Worm (Caenorhabditis elegans) whole organism, L1 larva: ENCODE results near the gene arrd-7.

ENCODE experiments used
- C04F5.9 ChIP-seq: sonication (generic microtip); optimal IDR thresholded peaks from 2 replicates; lab custom pipeline; 2016; ENCODE audit warnings: missing genetic modification characterization, missing compliant biosample characterization
- alr-1 ChIP-seq: fragments of 200-800 bp; sonication (Bioruptor generic); optimal IDR thresholded peaks from 2 replicates; lab custom pipeline; 2018; ENCODE audit warnings: borderline replicate concordance, mild to moderate bottlenecking, missing genetic modification characterization, missing compliant biosample characterization
- aly-2 ChIP-seq: fragments of 150-350 bp; optimal IDR thresholded peaks from 2 replicates; lab custom pipeline; 2014; ENCODE audit warnings: missing biosample characterization, missing genetic modification characterization
- ceh-63 ChIP-seq: fragments of 200-800 bp; sonication (Bioruptor generic); optimal IDR thresholded peaks from 2 replicates; lab custom pipeline; 2018; ENCODE audit warnings: mild to moderate bottlenecking, missing genetic modification characterization, missing compliant biosample characterization
- ceh-82 ChIP-seq, 3 experiments: fragments of 150-350 bp in 1 of 3; sonication (generic microtip) in 2 of 3; optimal IDR thresholded peaks; 2 replicates each; lab custom pipeline; 2014 to 2017; ENCODE audit warnings: missing biosample characterization in 3 of 3, missing genetic modification characterization in 3 of 3
- ces-1 ChIP-seq: fragments of 150-350 bp; optimal IDR thresholded peaks from 2 replicates; lab custom pipeline; 2014; ENCODE audit warnings: missing biosample characterization, missing genetic modification reagents, missing genetic modification characterization
- dsc-1 ChIP-seq: sonication (generic microtip); optimal IDR thresholded peaks from 2 replicates; lab custom pipeline; 2016; ENCODE audit warnings: mild to moderate bottlenecking, missing genetic modification characterization, missing compliant biosample characterization
- efl-1 ChIP-seq, 4 experiments: fragments of 150-350 bp; optimal IDR thresholded peaks in 3 of 4; peaks in 1 of 4; 1 replicate in 1 of 4; 2 replicates in 3 of 4; lab custom pipeline; 2014; ENCODE audit warnings: missing biosample characterization in 2 of 4, missing genetic modification characterization in 2 of 4, missing genetic modification reagents in 2 of 4
- egl-27 ChIP-seq, 2 experiments: fragments of 150-350 bp in 1 of 2; sonication (generic microtip); optimal IDR thresholded peaks; 3 replicates each; lab custom pipeline; 2017 to 2018; ENCODE audit warnings: missing biosample characterization in 2 of 2, missing genetic modification characterization in 2 of 2, missing genetic modification reagents in 2 of 2
- elt-2 ChIP-seq: sonication (generic microtip); optimal IDR thresholded peaks from 2 replicates; lab custom pipeline; 2016; ENCODE audit warnings: missing genetic modification characterization, mild to moderate bottlenecking, inconsistent platforms, missing compliant biosample characterization, missing genetic modification reagents
- fkh-10 ChIP-seq: sonication (generic microtip); optimal IDR thresholded peaks from 2 replicates; lab custom pipeline; 2017; ENCODE audit warnings: missing biosample characterization, missing genetic modification reagents, missing genetic modification characterization
- fkh-4 ChIP-seq: sonication (generic microtip); optimal IDR thresholded peaks from 2 replicates; lab custom pipeline; 2016; ENCODE audit warnings: missing compliant biosample characterization, missing genetic modification characterization, borderline replicate concordance
- fkh-8 ChIP-seq: sonication (generic microtip); optimal IDR thresholded peaks from 2 replicates; lab custom pipeline; 2016; ENCODE audit warnings: mild to moderate bottlenecking, missing genetic modification characterization, missing compliant biosample characterization
- fos-1 ChIP-seq: fragments of 150-350 bp; optimal IDR thresholded peaks from 2 replicates; lab custom pipeline; 2014; ENCODE audit warnings: missing biosample characterization, missing genetic modification characterization
- irx-1 ChIP-seq: sonication (generic microtip); optimal IDR thresholded peaks from 2 replicates; lab custom pipeline; 2016; ENCODE audit warnings: missing genetic modification characterization, missing compliant biosample characterization
- isw-1 ChIP-seq: fragments of 200-800 bp; sonication (Bioruptor generic); IDR thresholded peaks from 2 replicates; pipeline ENCODE4 v1.3.6; 2022; ENCODE audit warnings: missing genetic modification characterization, missing compliant biosample characterization
- lin-13 ChIP-seq: fragments of 150-350 bp; optimal IDR thresholded peaks from 2 replicates; lab custom pipeline; 2014; ENCODE audit warnings: missing biosample characterization, missing genetic modification reagents, missing genetic modification characterization
- lin-14 ChIP-seq: fragments of 200-800 bp; sonication (Bioruptor generic); optimal IDR thresholded peaks from 2 replicates; lab custom pipeline; 2018; ENCODE audit warnings: mild to moderate bottlenecking, missing genetic modification characterization, moderate library complexity, missing compliant biosample characterization
- lin-39 ChIP-seq: fragments of 150-350 bp; optimal IDR thresholded peaks from 2 replicates; lab custom pipeline; 2014; ENCODE audit warnings: missing biosample characterization, missing genetic modification reagents, missing genetic modification characterization
- lir-3 ChIP-seq: sonication (generic microtip); optimal IDR thresholded peaks from 2 replicates; lab custom pipeline; 2016; ENCODE audit warnings: mild to moderate bottlenecking, missing genetic modification characterization, moderate library complexity, missing compliant biosample characterization; ENCODE audit not compliant: poor library complexity
- lsy-2 ChIP-seq, 2 experiments: fragments of 150-350 bp; optimal IDR thresholded peaks; 2 replicates each; lab custom pipeline; 2014; ENCODE audit warnings: missing biosample characterization in 2 of 2, missing genetic modification characterization in 2 of 2
- mab-9 ChIP-seq: fragments of 200-800 bp; sonication (Bioruptor generic); IDR thresholded peaks from 2 replicates; pipeline ENCODE4 v1.3.6; 2022; ENCODE audit warnings: missing genetic modification reagents, missing genetic modification characterization, missing compliant biosample characterization
- mep-1 ChIP-seq: fragments of 150-350 bp; optimal IDR thresholded peaks from 2 replicates; lab custom pipeline; 2014; ENCODE audit warnings: missing biosample characterization, missing genetic modification characterization
- nhr-11 ChIP-seq: fragments of 150-350 bp; optimal IDR thresholded peaks from 2 replicates; lab custom pipeline; 2014; ENCODE audit warnings: missing biosample characterization, missing genetic modification characterization
- nhr-19 ChIP-seq: fragments of 200-800 bp; sonication (Bioruptor generic); conservative IDR thresholded peaks from 2 replicates; pipeline ENCODE4 v1.3.6; 2022; ENCODE audit warnings: missing genetic modification characterization, missing compliant biosample characterization
- nhr-237 ChIP-seq: fragments of 150-350 bp; optimal IDR thresholded peaks from 2 replicates; lab custom pipeline; 2014; ENCODE audit warnings: missing biosample characterization, missing genetic modification characterization
- nhr-28 ChIP-seq: fragments of 150-350 bp; optimal IDR thresholded peaks from 2 replicates; lab custom pipeline; 2014; ENCODE audit warnings: missing biosample characterization, missing genetic modification characterization
- nhr-77 ChIP-seq: fragments of 150-350 bp; optimal IDR thresholded peaks from 2 replicates; lab custom pipeline; 2014; ENCODE audit warnings: missing biosample characterization, missing genetic modification characterization
- nhr-84 ChIP-seq: sonication (generic microtip); optimal IDR thresholded peaks from 2 replicates; lab custom pipeline; 2017; ENCODE audit warnings: missing biosample characterization, missing genetic modification characterization
- nhr-85 ChIP-seq: sonication (generic microtip); peaks from one replicate; lab custom pipeline; 2016; ENCODE audit warnings: missing genetic modification characterization, inconsistent platforms, missing compliant biosample characterization
- nhr-90 ChIP-seq: sonication (generic microtip); optimal IDR thresholded peaks from 2 replicates; lab custom pipeline; 2016; ENCODE audit warnings: mild to moderate bottlenecking, missing genetic modification characterization, missing compliant biosample characterization; ENCODE audit not compliant: poor library complexity
- pag-3 ChIP-seq: sonication (generic microtip); optimal IDR thresholded peaks from 2 replicates; lab custom pipeline; 2017; ENCODE audit warnings: missing genetic modification characterization, mild to moderate bottlenecking, missing compliant biosample characterization, antibody characterized with exemption, borderline replicate concordance; ENCODE audit not compliant: insufficient read depth
- pax-3 ChIP-seq: fragments of 200-800 bp; sonication (Bioruptor generic); optimal IDR thresholded peaks from 2 replicates; lab custom pipeline; 2018; ENCODE audit warnings: mild to moderate bottlenecking, missing genetic modification characterization, moderate library complexity, missing compliant biosample characterization
- pqm-1 ChIP-seq: sonication (generic microtip); optimal IDR thresholded peaks from 3 replicates; lab custom pipeline; 2017; ENCODE audit warnings: missing biosample characterization, missing genetic modification characterization
- snpc-4 ChIP-seq: fragments of 150-350 bp; optimal IDR thresholded peaks from 2 replicates; lab custom pipeline; 2014; ENCODE audit warnings: missing biosample characterization, missing genetic modification characterization
- snu-23 ChIP-seq: sonication (generic microtip); optimal IDR thresholded peaks from 2 replicates; lab custom pipeline; 2016; ENCODE audit warnings: missing genetic modification characterization, missing compliant biosample characterization
- sox-4 ChIP-seq: sonication (generic microtip); optimal IDR thresholded peaks from 2 replicates; lab custom pipeline; 2016; ENCODE audit warnings: missing genetic modification characterization, missing compliant biosample characterization
- sup-37 ChIP-seq: fragments of 200-800 bp; sonication (Bioruptor generic); optimal IDR thresholded peaks from 2 replicates; lab custom pipeline; 2018; ENCODE audit warnings: mild to moderate bottlenecking, missing genetic modification characterization, missing compliant biosample characterization
- swsn-7 ChIP-seq: sonication (generic microtip); optimal IDR thresholded peaks from 2 replicates; lab custom pipeline; 2016; ENCODE audit warnings: missing genetic modification characterization, missing compliant biosample characterization
- tbx-2 ChIP-seq: sonication (generic microtip); optimal IDR thresholded peaks from 2 replicates; lab custom pipeline; 2016; ENCODE audit warnings: missing genetic modification characterization, missing compliant biosample characterization
- tlp-1 ChIP-seq: fragments of 150-350 bp; optimal IDR thresholded peaks from 2 replicates; lab custom pipeline; 2014; ENCODE audit warnings: missing biosample characterization, missing genetic modification characterization
- unc-130 ChIP-seq: fragments of 150-350 bp; optimal IDR thresholded peaks from 2 replicates; lab custom pipeline; 2017; ENCODE audit warnings: missing biosample characterization, missing genetic modification characterization, inconsistent platforms
- vab-15 ChIP-seq: sonication (generic microtip); optimal IDR thresholded peaks from 2 replicates; lab custom pipeline; 2017; ENCODE audit warnings: missing genotype, mild to moderate bottlenecking, missing genetic modification characterization, missing compliant biosample characterization
- xbp-1 ChIP-seq: sonication (generic microtip); optimal IDR thresholded peaks from 2 replicates; lab custom pipeline; 2016; ENCODE audit warnings: missing genetic modification characterization, missing compliant biosample characterization
- zag-1 ChIP-seq: fragments of 150-350 bp; optimal IDR thresholded peaks from 2 replicates; lab custom pipeline; 2014; ENCODE audit warnings: missing biosample characterization, missing genetic modification characterization
- ztf-4 ChIP-seq: fragments of 150-350 bp; optimal IDR thresholded peaks from 2 replicates; lab custom pipeline; 2014; ENCODE audit warnings: missing biosample characterization, missing genetic modification characterization

Gene arrd-7

ce11 chrII:12102365-12102764, 39.9 kb upstream of the arrd-7 start (continued):
- TF ChIP-seq C04F5.9 (tag; lab: Kevin White, UChicago) (peak; percentile 66), xbp-1 (peak; percentile 87), fos-1 (tag; lab: Kevin White, UChicago) (peak; percentile 69), lin-39 (peak; percentile 75), pax-3 (tag; lab: Kevin White, UChicago) (peak; percentile 68), unc-130 (tag; lab: Kevin White, UChicago) (peak; percentile 91), fkh-8 (tag; lab: Kevin White, UChicago) (peak; percentile 98), ceh-82 (tag; optimal IDR thresholded peaks at IDR 0.05; lab: Kevin White, UChicago) (peak; percentile 54 to 89 (median 83)), nhr-84 (tag; lab: Kevin White, UChicago) (no peak), sup-37 (GFP tag; lab: Kevin White, UChicago) (peak; percentile 50), vab-15 (no peak), lin-13 (GFP tag; lab: Kevin White, UChicago) (peak; percentile 94), efl-1 (optimal IDR thresholded peaks at IDR 0.05; lab: Kevin White, UChicago) (peak; percentile 88 to 90), efl-1 (GFP tag; optimal IDR thresholded peaks at IDR 0.05 in 1 of 2; lab: Kevin White, UChicago) (peak; percentile 80 to 97), lsy-2 (tag; optimal IDR thresholded peaks at IDR 0.05; lab: Kevin White, UChicago) (peak; percentile 89 to 91), nhr-19 (GFP tag; lab: Robert Waterston, UW) (peak; percentile 92), snu-23 (GFP tag; lab: Kevin White, UChicago) (peak; percentile 99), mab-9 (GFP tag; lab: Robert Waterston, UW) (peak; percentile 85), nhr-28 (tag; lab: Kevin White, UChicago) (peak; percentile 38), pqm-1 (tag; lab: Kevin White, UChicago) (no peak), ces-1 (GFP tag; lab: Kevin White, UChicago) (no peak), dsc-1 (tag; lab: Kevin White, UChicago) (peak; percentile 94), fkh-4 (tag; lab: Kevin White, UChicago) (peak; percentile 26), tbx-2 (tag; lab: Kevin White, UChicago) (peak; percentile 87), snpc-4 (peak; percentile 82), pag-3 (tag; lab: Kevin White, UChicago) (no peak), ceh-63 (GFP tag; lab: Kevin White, UChicago) (no peak), elt-2 (tag; lab: Kevin White, UChicago) (peak; percentile 36), isw-1 (GFP tag; lab: Robert Waterston, UW) (peak; percentile 81), fkh-10 (GFP tag; lab: Kevin White, UChicago) (peak; percentile 22), nhr-237 (peak; percentile 56), aly-2 (peak; percentile 74)

DNA sequence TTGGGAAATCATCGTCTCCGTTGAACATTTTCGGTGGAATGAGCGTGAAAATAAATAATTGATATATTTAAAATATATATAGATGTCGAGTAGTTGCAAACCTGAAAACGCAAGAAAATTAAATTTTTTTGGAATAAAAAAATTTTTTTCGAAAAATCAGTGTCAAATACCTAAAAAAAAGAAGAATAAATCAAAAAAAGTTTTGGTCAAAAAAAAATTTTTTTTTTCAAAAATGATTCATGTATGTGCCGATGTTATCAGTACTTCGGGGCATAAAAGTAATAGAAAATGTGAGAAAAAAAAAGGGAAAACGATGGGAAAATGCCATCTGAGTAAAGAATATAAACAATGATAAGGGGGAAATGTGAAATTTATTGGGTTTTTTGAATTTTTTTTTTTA, 37.5 kb upstream of the arrd-7 start, which contains the start of gene Y17G7B.17:
Y17G7B.17 (minus strand) TSS at position 101 of the 400 bp plus-strand sequence.
- TF ChIP-seq ztf-4 (tag; lab: Kevin White, UChicago) = no peak
- TF ChIP-seq tlp-1 (tag; lab: Kevin White, UChicago) = peak; percentile 6

DNA sequence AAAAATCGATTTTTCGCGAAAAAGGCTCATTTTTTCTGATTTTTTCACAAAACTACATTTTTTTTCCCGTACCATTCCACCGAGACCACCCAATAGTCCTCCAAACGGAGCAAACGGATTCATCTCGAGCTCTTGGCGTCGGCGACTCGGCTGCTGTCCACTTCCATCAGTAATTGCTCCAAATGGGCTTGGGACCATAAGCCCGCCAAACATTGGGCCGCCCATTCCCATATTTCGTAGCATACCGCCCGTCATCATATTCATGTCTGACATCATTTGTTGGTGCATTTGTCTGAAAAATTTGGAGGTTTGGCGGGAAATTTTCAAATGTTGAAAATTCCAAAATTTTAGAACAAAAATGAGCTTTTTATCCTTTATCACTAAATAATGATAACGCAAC, 36.3 kb upstream of the arrd-7 start:
- TF ChIP-seq ztf-4 (tag; lab: Kevin White, UChicago) (no peak), nhr-85 (tag; lab: Kevin White, UChicago) (peak; percentile 60)

DNA sequence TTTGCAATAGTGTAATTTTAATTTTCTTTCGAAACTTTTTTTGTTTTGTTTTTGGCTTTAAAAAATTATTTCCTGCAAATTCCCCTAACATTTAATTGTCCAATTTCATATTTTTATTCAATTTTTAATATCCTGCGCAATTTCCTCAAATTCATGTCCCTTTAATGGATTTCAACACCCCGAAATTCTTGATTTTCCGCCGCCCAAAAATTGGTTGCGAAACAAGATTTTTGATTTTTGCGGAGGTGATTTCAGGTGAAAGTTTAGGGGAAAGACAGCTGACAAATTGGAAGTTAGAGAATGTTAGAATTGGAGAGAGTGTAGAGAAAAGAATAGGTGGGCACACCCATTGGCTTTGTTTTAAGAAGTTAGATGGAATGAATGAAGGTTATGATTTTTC, 32.6 kb upstream of the arrd-7 start:
- TF ChIP-seq tbx-2 (tag; lab: Kevin White, UChicago) (no peak), nhr-237 (no peak), nhr-77 (tag; lab: Kevin White, UChicago) (no peak), pax-3 (tag; lab: Kevin White, UChicago) (no peak), nhr-90 (tag; lab: Kevin White, UChicago) (no peak), swsn-7 (no peak), ceh-82 (tag; optimal IDR thresholded peaks at IDR 0.05; lab: Kevin White, UChicago) (no peak), ces-1 (GFP tag; lab: Kevin White, UChicago) (no peak), lin-14 (no peak), efl-1 (optimal IDR thresholded peaks at IDR 0.05; lab: Kevin White, UChicago) (peak; percentile 0 to 7), efl-1 (GFP tag; optimal IDR thresholded peaks at IDR 0.05 in 1 of 2; lab: Kevin White, UChicago) (peak in 1 of 2 experiments; percentile 66), nhr-28 (tag; lab: Kevin White, UChicago) (no peak), irx-1 (tag; lab: Kevin White, UChicago) (no peak), nhr-11 (tag; lab: Kevin White, UChicago) (no peak), mab-9 (GFP tag; lab: Robert Waterston, UW) (no peak), alr-1 (no peak), tlp-1 (tag; lab: Kevin White, UChicago) (no peak), zag-1 (tag; lab: Kevin White, UChicago) (no peak), lir-3 (tag; lab: Kevin White, UChicago) (no peak), fkh-10 (GFP tag; lab: Kevin White, UChicago) (no peak), mep-1 (tag; lab: Kevin White, UChicago) (no peak), sox-4 (tag; lab: Kevin White, UChicago) (no peak), egl-27 (tag; optimal IDR thresholded peaks at IDR 0.05; lab: Kevin White, UChicago) (no peak)
